Fruit fly (Drosophila melanogaster) whole organism, prepupa: Measurements from ENCODE around the gene Sirt7.

Source experiments
- CG6276 ChIP-seq: fragments of 200-800 bp; sonication (Bioruptor generic); optimal IDR thresholded peaks from 2 replicates; lab custom pipeline; 2017; ENCODE audit warnings: missing biosample characterization, mild to moderate bottlenecking, missing genetic modification characterization
- CG6792 ChIP-seq: fragments of 200-800 bp; sonication (Bioruptor generic); optimal IDR thresholded peaks from 3 replicates; lab custom pipeline; 2016; ENCODE audit warnings: missing biosample characterization, missing genetic modification characterization
- Ets21C ChIP-seq: fragments of 200-800 bp; sonication (Bioruptor generic); optimal IDR thresholded peaks from 3 replicates; lab custom pipeline; 2016; ENCODE audit warnings: missing biosample characterization, missing genetic modification characterization
- Hr38 ChIP-seq: sonication (Bioruptor generic); optimal IDR thresholded peaks from 2 replicates; lab custom pipeline; 2016; ENCODE audit warnings: missing biosample characterization, missing genetic modification characterization
- Lpt ChIP-seq: fragments of 200-800 bp; sonication (Bioruptor generic); optimal IDR thresholded peaks from 3 replicates; lab custom pipeline; 2016; ENCODE audit warnings: missing biosample characterization, missing genetic modification characterization
- fd59A ChIP-seq: fragments of 200-800 bp; sonication (Bioruptor generic); optimal IDR thresholded peaks from 2 replicates; lab custom pipeline; 2017; ENCODE audit warnings: missing biosample characterization, mild to moderate bottlenecking, missing genetic modification characterization, missing genetic modification reagents
- fd85E ChIP-seq: fragments of 200-800 bp; sonication (Bioruptor generic); optimal IDR thresholded peaks from 3 replicates; lab custom pipeline; 2016; ENCODE audit warnings: missing biosample characterization, missing genetic modification characterization

- TF ChIP-seq Ets21C (GFP tag; lab: Kevin White, UChicago) (no peak), fd59A (GFP tag; lab: Kevin White, UChicago) (no peak), CG6792 (GFP tag; lab: Kevin White, UChicago) (no peak), Lpt (peak; percentile 1), Hr38 (GFP tag; lab: Kevin White, UChicago) (no peak), fd85E (GFP tag; lab: Kevin White, UChicago) (no peak), CG6276 (GFP tag; lab: Kevin White, UChicago) (peak; percentile 15)
Measured at dm6 chr3R:29074001-29074609, 18.4 kb downstream of the Sirt7 start.
